Worm (Caenorhabditis elegans): ENCODE data around the gene R02F2.1.

Gene R02F2.1

DNA sequence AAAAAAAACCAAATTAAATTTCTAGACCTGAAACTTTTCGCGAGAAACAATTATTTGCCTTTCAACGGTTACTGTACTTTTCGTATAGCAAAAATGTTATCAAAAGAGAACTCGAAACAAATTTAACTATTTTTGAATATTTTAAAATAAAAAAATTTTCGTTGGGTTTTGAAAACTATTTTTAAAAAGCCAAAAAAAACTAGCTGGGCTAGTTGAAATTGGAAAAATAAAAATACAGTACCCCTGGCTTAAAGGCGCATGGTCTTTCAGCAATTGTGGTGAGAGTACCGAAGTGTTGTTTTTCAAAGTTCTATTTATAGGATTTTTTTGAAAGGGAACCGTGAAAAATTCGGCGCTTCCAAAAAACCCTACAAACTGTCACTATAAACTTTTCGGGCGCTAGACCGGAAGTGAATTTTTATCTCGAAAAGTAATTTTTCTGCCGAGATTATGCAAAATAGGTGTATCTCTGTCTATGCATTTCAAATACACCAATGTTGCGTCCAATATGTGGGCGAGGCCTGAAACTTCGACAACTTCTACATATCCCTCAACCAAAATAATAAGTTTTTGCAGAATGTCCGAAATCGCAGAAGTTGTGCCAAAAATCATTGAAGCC, 42.2 kb downstream of the R02F2.1 start, which contains the start of gene D1044.1:
TSS of gene D1044.1 (plus strand) at position 569 of the 619 bp plus-strand sequence.
- no peak for TF ChIP-seq efl-1 (optimal IDR thresholded peaks at IDR 0.05)
- TF ChIP-seq efl-1 (GFP tag; optimal IDR thresholded peaks at IDR 0.05 in 1 of 2) = peak in 1 of 2 experiments; percentile 24
- TF ChIP-seq lin-13 (GFP tag; optimal IDR thresholded peaks at IDR 0.05) = no peak
- TF ChIP-seq lin-39 (tag; optimal IDR thresholded peaks at IDR 0.05) = no peak
- no peak for TF ChIP-seq egl-13 (tag; optimal IDR thresholded peaks at IDR 0.05)
- no peak for TF ChIP-seq xbp-1 (tag; optimal IDR thresholded peaks at IDR 0.05)
- TF ChIP-seq nhr-71 (tag; optimal IDR thresholded peaks at IDR 0.05) = no peak
- TF ChIP-seq egl-27 (tag; optimal IDR thresholded peaks at IDR 0.05) = no peak
- no peak for TF ChIP-seq hpl-2 (GFP tag; optimal IDR thresholded peaks at IDR 0.05)

DNA sequence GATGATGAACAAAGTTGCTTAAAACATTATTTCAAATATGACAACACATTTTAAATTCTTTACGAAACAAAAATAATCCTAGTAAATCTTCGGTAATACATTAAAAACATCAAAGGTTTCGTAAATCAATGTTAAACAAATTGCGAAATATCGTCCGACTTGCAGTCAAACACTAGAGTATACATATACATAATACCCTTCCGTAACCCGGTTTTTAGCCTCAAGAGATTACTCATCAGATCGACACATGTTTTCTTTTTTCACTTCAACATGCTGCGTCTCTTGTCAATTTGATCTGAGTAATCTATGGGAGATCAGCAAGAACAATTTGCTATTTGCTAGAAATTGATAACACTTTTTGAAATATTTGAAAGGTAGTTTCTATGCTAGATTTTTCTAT, 44.6 kb downstream of the R02F2.1 start:
- TF ChIP-seq nhr-90 (tag; optimal IDR thresholded peaks at IDR 0.05; ENCODE audit: poor library complexity) = no peak
- TF ChIP-seq efl-1 (optimal IDR thresholded peaks at IDR 0.05) = no peak
- TF ChIP-seq efl-1 (GFP tag; optimal IDR thresholded peaks at IDR 0.05 in 1 of 2) = peak in 1 of 2 experiments; percentile 1
- TF ChIP-seq nhr-11 (tag; optimal IDR thresholded peaks at IDR 0.05) = no peak
- no peak for TF ChIP-seq sup-37 (GFP tag; optimal IDR thresholded peaks at IDR 0.05)
- TF ChIP-seq fkh-4 (tag; optimal IDR thresholded peaks at IDR 0.05; ENCODE audit: borderline replicate concordance) = no peak
- peak; percentile 29 for TF ChIP-seq skn-1 (tag; optimal IDR thresholded peaks at IDR 0.05)
- TF ChIP-seq ama-1 (optimal IDR thresholded peaks at IDR 0.05) = no peak
- no peak for TF ChIP-seq isw-1 (GFP tag; IDR thresholded peaks at IDR 0.05)
- TF ChIP-seq elt-2 (tag; optimal IDR thresholded peaks at IDR 0.05) = no peak
- TF ChIP-seq blmp-1 (tag; optimal IDR thresholded peaks at IDR 0.05) = peak; percentile 23
- TF ChIP-seq mef-2 (tag; optimal IDR thresholded peaks at IDR 0.05) = no peak
- peak in 1 of 3 experiments; percentile 9 for TF ChIP-seq dpl-1 (GFP tag; optimal IDR thresholded peaks at IDR 0.05)
- no peak for TF ChIP-seq nhr-19 (GFP tag; conservative IDR thresholded peaks at IDR 0.05)
- TF ChIP-seq lsy-2 (tag; optimal IDR thresholded peaks at IDR 0.05) = peak in 1 of 2 experiments; percentile 13
- TF ChIP-seq alr-1 (tag; optimal IDR thresholded peaks at IDR 0.05; ENCODE audit: borderline replicate concordance) = no peak
- peak; percentile 30 for TF ChIP-seq fos-1 (tag; optimal IDR thresholded peaks at IDR 0.05)
- TF ChIP-seq snu-23 (GFP tag; optimal IDR thresholded peaks at IDR 0.05) = peak; percentile 25
- TF ChIP-seq lin-14 (GFP tag; optimal IDR thresholded peaks at IDR 0.05) = peak; percentile 22
- no peak for TF ChIP-seq lin-13 (GFP tag; optimal IDR thresholded peaks at IDR 0.05)
- no peak for TF ChIP-seq nhr-71 (tag; optimal IDR thresholded peaks at IDR 0.05)
- peak in 1 of 6 experiments; percentile 55 for TF ChIP-seq elt-3 (tag; optimal IDR thresholded peaks at IDR 0.05)
- TF ChIP-seq pag-3 (tag; optimal IDR thresholded peaks at IDR 0.05; ENCODE audit: borderline replicate concordance, insufficient read depth) = no peak
- TF ChIP-seq nhr-20 (tag; optimal IDR thresholded peaks at IDR 0.05) = peak; percentile 42

DNA sequence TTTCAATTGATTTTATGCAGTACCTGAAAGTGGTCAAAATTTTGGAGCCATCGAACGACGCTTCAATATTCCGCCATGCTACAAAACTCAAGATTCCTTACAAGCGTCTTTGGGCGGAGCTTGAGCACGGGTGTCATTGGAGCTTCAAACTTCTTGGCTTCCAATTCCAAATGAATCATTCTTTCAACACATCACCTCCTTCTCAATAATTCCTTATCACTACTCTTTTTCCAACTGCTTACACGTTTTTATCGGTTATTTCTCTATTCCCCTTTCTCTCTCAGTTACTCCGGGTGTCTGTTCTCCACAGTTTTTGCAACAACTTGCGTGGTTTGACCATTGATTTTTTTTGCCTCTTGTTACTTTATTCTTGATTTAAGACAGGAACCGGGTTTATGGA, 45.0 kb downstream of the R02F2.1 start, which contains the start of gene F09F7.5:
TSS of gene F09F7.5 (plus strand) at position 258 of the 400 bp plus-strand sequence.
- TF ChIP-seq mab-9 (GFP tag; IDR thresholded peaks at IDR 0.05) (no peak), efl-1 (optimal IDR thresholded peaks at IDR 0.05) (no peak), efl-1 (GFP tag; optimal IDR thresholded peaks at IDR 0.05 in 1 of 2) (peak in 1 of 2 experiments; percentile 56), aha-1 (tag; optimal IDR thresholded peaks at IDR 0.05) (no peak), nhr-85 (tag) (peak; percentile 45)

DNA sequence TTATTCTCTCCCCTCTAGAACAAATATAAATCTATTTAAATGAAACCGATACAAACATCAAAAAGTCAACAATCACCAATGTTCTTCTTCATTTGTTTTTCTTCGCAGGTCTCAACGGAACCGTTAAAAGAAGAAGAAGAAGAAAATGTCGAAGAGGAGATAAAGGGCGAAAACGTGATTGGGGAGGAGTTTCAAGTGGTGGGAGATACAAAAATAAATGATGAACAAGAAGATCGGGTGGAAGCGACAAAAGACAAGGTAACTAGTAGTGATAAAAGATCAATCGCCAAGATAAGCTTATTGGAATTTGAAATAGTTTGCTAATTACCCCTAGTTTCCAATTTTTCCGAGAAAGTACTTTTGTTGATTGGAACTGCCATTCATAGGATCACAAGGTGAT, 48.5 kb downstream of the R02F2.1 start:
- TF ChIP-seq mep-1 (tag; optimal IDR thresholded peaks at IDR 0.05) (no peak), lin-14 (GFP tag; optimal IDR thresholded peaks at IDR 0.05) (peak; percentile 54), nhr-76 (tag; optimal IDR thresholded peaks at IDR 0.05) (no peak), xbp-1 (tag; optimal IDR thresholded peaks at IDR 0.05) (no peak), ceh-63 (GFP tag; optimal IDR thresholded peaks at IDR 0.05) (no peak), nhr-237 (tag; optimal IDR thresholded peaks at IDR 0.05) (no peak), hlh-17 (GFP tag; optimal IDR thresholded peaks at IDR 0.05; ENCODE audit: borderline replicate concordance) (no peak), fos-1 (tag; optimal IDR thresholded peaks at IDR 0.05) (no peak), blmp-1 (tag; optimal IDR thresholded peaks at IDR 0.05) (peak; percentile 65), ceh-82 (tag; optimal IDR thresholded peaks at IDR 0.05) (no peak), fkh-8 (tag; optimal IDR thresholded peaks at IDR 0.05) (no peak), nhr-90 (tag; optimal IDR thresholded peaks at IDR 0.05; ENCODE audit: poor library complexity) (no peak), efl-1 (optimal IDR thresholded peaks at IDR 0.05) (no peak), efl-1 (GFP tag; optimal IDR thresholded peaks at IDR 0.05 in 1 of 2) (no peak), nhr-12 (tag; optimal IDR thresholded peaks at IDR 0.05) (no peak), mef-2 (tag; optimal IDR thresholded peaks at IDR 0.05) (no peak), nhr-85 (tag) (peak; percentile 84), aly-2 (tag; optimal IDR thresholded peaks at IDR 0.05) (no peak), dsc-1 (tag; optimal IDR thresholded peaks at IDR 0.05) (no peak), lin-35 (GFP tag; optimal IDR thresholded peaks at IDR 0.05) (peak in 1 of 2 experiments; percentile 42), unc-62 (GFP tag; optimal IDR thresholded peaks at IDR 0.05) (no peak), aha-1 (tag; optimal IDR thresholded peaks at IDR 0.05) (no peak), dpl-1 (GFP tag; optimal IDR thresholded peaks at IDR 0.05) (no peak), unc-98 (GFP tag; IDR thresholded peaks at IDR 0.05) (no peak)

Data from whole organism, L1 larva.